Fruit fly (Drosophila melanogaster) whole organism, embryonic: ENCODE data around the gene CG13031.

ENCODE experiments used
- Abd-B ChIP-seq: fragments of 200-800 bp; sonication (Bioruptor generic); optimal IDR thresholded peaks from 2 replicates; lab custom pipeline; 2018; ENCODE audit warnings: missing biosample characterization, mild to moderate bottlenecking, missing genetic modification characterization, moderate library complexity
- Ada2b ChIP-seq: fragments of 200-800 bp; sonication (Bioruptor generic); IDR thresholded peaks from 2 replicates; pipeline ENCODE4 v1.3.6; 2022; ENCODE audit warnings: missing biosample characterization, missing genetic modification characterization
- Antp ChIP-seq: fragments of 200-800 bp; sonication (Bioruptor generic); optimal IDR thresholded peaks from 3 replicates; lab custom pipeline; 2016; ENCODE audit warnings: missing biosample characterization, missing genetic modification characterization
- Awh ChIP-seq: fragments of 200-800 bp; sonication (Bioruptor generic); IDR thresholded peaks from 2 replicates; pipeline ENCODE4, ENCODE4 v1.3.6; 2022; ENCODE audit warnings: missing biosample characterization, missing genetic modification characterization
- C15 ChIP-seq: fragments of 200-800 bp; sonication (Bioruptor generic); IDR thresholded peaks from 3 replicates; pipeline ENCODE4 v1.3.6; 2022; ENCODE audit warnings: missing biosample characterization, missing genetic modification characterization
- CG13123 ChIP-seq: fragments of 200-800 bp; sonication (Bioruptor generic); optimal IDR thresholded peaks from 2 replicates; lab custom pipeline; 2016; ENCODE audit warnings: missing biosample characterization, missing genetic modification characterization
- CG15269 ChIP-seq: fragments of 200-800 bp; sonication (Bioruptor generic); optimal IDR thresholded peaks from 2 replicates; lab custom pipeline; 2018; ENCODE audit warnings: missing biosample characterization, mild to moderate bottlenecking, missing genetic modification characterization, moderate library complexity
- CG15479 ChIP-seq: fragments of 200-800 bp; sonication (Bioruptor generic); optimal IDR thresholded peaks from 3 replicates; lab custom pipeline; 2019; ENCODE audit warnings: missing biosample characterization, mild to moderate bottlenecking, missing genetic modification characterization, moderate library complexity
- CG17186 ChIP-seq: fragments of 200-800 bp; sonication (Bioruptor generic); optimal IDR thresholded peaks from 3 replicates; lab custom pipeline; 2017; ENCODE audit warnings: missing biosample characterization, missing genetic modification reagents, missing genetic modification characterization
- CG17829 ChIP-seq: fragments of 200-800 bp; optimal IDR thresholded peaks from 2 replicates; lab custom pipeline; 2019; ENCODE audit warnings: missing biosample characterization, mild to moderate bottlenecking, missing genetic modification characterization, moderate library complexity
- CG30431 ChIP-seq: fragments of 200-800 bp; sonication (Bioruptor generic); optimal IDR thresholded peaks from 2 replicates; lab custom pipeline; 2017; ENCODE audit warnings: missing biosample characterization, missing genetic modification characterization
- CG3163 ChIP-seq: fragments of 200-800 bp; sonication (Bioruptor generic); optimal IDR thresholded peaks from 3 replicates; lab custom pipeline; 2016; ENCODE audit warnings: missing biosample characterization, missing genetic modification characterization
- CG3281 ChIP-seq: fragments of 200-800 bp; sonication (Bioruptor generic); optimal IDR thresholded peaks from 3 replicates; lab custom pipeline; 2017; ENCODE audit warnings: missing biosample characterization, mild to moderate bottlenecking, missing genetic modification characterization
- CG4424 ChIP-seq: fragments of 200-800 bp; sonication (Bioruptor generic); optimal IDR thresholded peaks from 3 replicates; lab custom pipeline; 2016; ENCODE audit warnings: missing biosample characterization, missing genetic modification characterization
- CG7357 ChIP-seq: fragments of 200-800 bp; sonication (Bioruptor generic); IDR thresholded peaks from 3 replicates; pipeline ENCODE4 v1.3.6; 2022; ENCODE audit warnings: missing biosample characterization, missing genetic modification characterization
- CG8388 ChIP-seq: fragments of 200-800 bp; sonication (Bioruptor generic); optimal IDR thresholded peaks from 2 replicates; lab custom pipeline; 2019; ENCODE audit warnings: missing biosample characterization, mild to moderate bottlenecking, missing genetic modification characterization, moderate library complexity
- CG9215 ChIP-seq: fragments of 200-800 bp; sonication (Bioruptor generic); IDR thresholded peaks from 2 replicates; pipeline ENCODE4 v1.3.6; 2022; ENCODE audit warnings: missing biosample characterization, missing genetic modification characterization
- CG9727 ChIP-seq: fragments of 200-800 bp; sonication (Bioruptor generic); optimal IDR thresholded peaks from 3 replicates; lab custom pipeline; 2017; ENCODE audit warnings: missing biosample characterization, mild to moderate bottlenecking, missing genetic modification characterization
- Dek ChIP-seq: fragments of 200-800 bp; sonication (Bioruptor generic); optimal IDR thresholded peaks from 3 replicates; lab custom pipeline; 2019; ENCODE audit warnings: missing biosample characterization, mild to moderate bottlenecking, missing genetic modification characterization, moderate library complexity
- Doc3 ChIP-seq: fragments of 200-800 bp; sonication (Bioruptor generic); IDR thresholded peaks from 3 replicates; pipeline ENCODE4 v1.3.6; 2022; ENCODE audit warnings: missing biosample characterization, missing genetic modification characterization; ENCODE audit not compliant: partially characterized antibody
- Drgx ChIP-seq: fragments of 200-800 bp; sonication (Bioruptor generic); IDR thresholded peaks from 2 replicates; pipeline ENCODE4 v1.3.6; 2022; ENCODE audit warnings: missing biosample characterization, missing genetic modification characterization
- E2f1 ChIP-seq: fragments of 200-800 bp; sonication (Bioruptor generic); IDR thresholded peaks from 2 replicates; pipeline ENCODE4 v1.3.6; 2022; ENCODE audit warnings: missing biosample characterization, missing genetic modification characterization
- E2f2 ChIP-seq: fragments of 200-800 bp; sonication (Bioruptor generic); IDR thresholded peaks from 2 replicates; pipeline ENCODE4 v1.3.6; 2022; ENCODE audit warnings: missing biosample characterization, missing genetic modification characterization
- Gug ChIP-seq: fragments of 200-800 bp; sonication (Bioruptor generic); IDR thresholded peaks from 4 replicates; pipeline ENCODE4 v1.3.6; 2022; ENCODE audit warnings: missing biosample characterization, missing genetic modification characterization
- HLHmδ ChIP-seq: fragments of 200-800 bp; sonication (Bioruptor generic); optimal IDR thresholded peaks from 2 replicates; lab custom pipeline; 2018; ENCODE audit warnings: missing biosample characterization, mild to moderate bottlenecking, missing genetic modification characterization, moderate library complexity
- Lhr ChIP-seq: fragments of 200-800 bp; sonication (Bioruptor generic); optimal IDR thresholded peaks from 3 replicates; lab custom pipeline; 2017; ENCODE audit warnings: mild to moderate bottlenecking, missing biosample characterization, missing genetic modification reagents, missing genetic modification characterization
- Lim3 ChIP-seq: fragments of 200-800 bp; sonication (Bioruptor generic); IDR thresholded peaks from 2 replicates; pipeline ENCODE4 v1.3.6; 2022; ENCODE audit warnings: missing biosample characterization, missing genetic modification characterization
- Mad ChIP-seq: fragments of 200-800 bp; sonication (Bioruptor generic); optimal IDR thresholded peaks from 2 replicates; lab custom pipeline; 2016; ENCODE audit warnings: missing biosample characterization, missing genetic modification characterization
- Myb ChIP-seq: fragments of 200-800 bp; sonication (Bioruptor generic); optimal IDR thresholded peaks from 2 replicates; lab custom pipeline; 2016; ENCODE audit warnings: missing biosample characterization, missing genetic modification characterization
- Sin3A ChIP-seq: fragments of >200 bp; optimal IDR thresholded peaks from 2 replicates; lab custom pipeline; 2018
- Ssrp ChIP-seq: fragments of 200-800 bp; sonication (Bioruptor generic); optimal IDR thresholded peaks from 2 replicates; lab custom pipeline; 2018; ENCODE audit warnings: missing biosample characterization, mild to moderate bottlenecking, missing genetic modification characterization, moderate library complexity
- ap ChIP-seq: fragments of 200-800 bp; sonication (Bioruptor generic); IDR thresholded peaks from 2 replicates; pipeline ENCODE4 v1.3.6; 2022; ENCODE audit warnings: missing biosample characterization, missing genetic modification characterization
- ase ChIP-seq: fragments of 200-800 bp; sonication (Bioruptor generic); IDR thresholded peaks from 3 replicates; pipeline ENCODE4 v1.3.6; 2022; ENCODE audit warnings: missing biosample characterization, missing genetic modification characterization
- bab2 ChIP-seq: fragments of 200-800 bp; sonication (Bioruptor generic); optimal IDR thresholded peaks from 2 replicates; lab custom pipeline; 2016; ENCODE audit warnings: missing biosample characterization, missing genetic modification characterization
- caup ChIP-seq: fragments of 200-800 bp; sonication (Bioruptor generic); optimal IDR thresholded peaks from 3 replicates; lab custom pipeline; 2017; ENCODE audit warnings: missing biosample characterization, mild to moderate bottlenecking, missing genetic modification characterization, moderate library complexity; ENCODE audit not compliant: severe bottlenecking
- crc ChIP-seq: fragments of 200-800 bp; sonication (Bioruptor generic); optimal IDR thresholded peaks from 2 replicates; lab custom pipeline; 2016; ENCODE audit warnings: missing biosample characterization, missing genetic modification characterization
- da ChIP-seq: fragments of 200-800 bp; sonication (Bioruptor generic); optimal IDR thresholded peaks from 2 replicates; lab custom pipeline; 2016; ENCODE audit warnings: missing biosample characterization, missing genetic modification characterization
- dm ChIP-seq: fragments of 200-800 bp; sonication (Bioruptor generic); optimal IDR thresholded peaks from 3 replicates; lab custom pipeline; 2016; ENCODE audit warnings: missing biosample characterization, missing genetic modification characterization
- emc ChIP-seq: fragments of 200-800 bp; sonication (Bioruptor generic); optimal IDR thresholded peaks from 2 replicates; lab custom pipeline; 2016; ENCODE audit warnings: missing biosample characterization, missing genetic modification characterization
- fd3F ChIP-seq: fragments of 200-800 bp; sonication (Bioruptor generic); optimal IDR thresholded peaks from 2 replicates; lab custom pipeline; 2018; ENCODE audit warnings: missing biosample characterization, mild to moderate bottlenecking, missing genetic modification characterization, moderate library complexity
- fru ChIP-seq: fragments of >200 bp; optimal IDR thresholded peaks from 2 replicates; lab custom pipeline; 2017
- grn ChIP-seq: fragments of 200-800 bp; sonication (Bioruptor generic); optimal IDR thresholded peaks from 3 replicates; lab custom pipeline; 2017; ENCODE audit warnings: missing biosample characterization, missing genetic modification characterization
- insv ChIP-seq, 2 experiments: fragments of 200-800 bp; sonication (Bioruptor generic); optimal IDR thresholded peaks; 3 replicates each; lab custom pipeline; 2016 to 2018; ENCODE audit warnings: missing biosample characterization in 2 of 2, missing genetic modification characterization in 2 of 2
- jigr1 ChIP-seq: fragments of 200-800 bp; sonication (Bioruptor generic); IDR thresholded peaks from 3 replicates; pipeline ENCODE4 v1.3.6; 2022; ENCODE audit warnings: missing biosample characterization, missing genetic modification characterization
- knrl ChIP-seq: fragments of 200-800 bp; sonication (Bioruptor generic); IDR thresholded peaks from 3 replicates; pipeline ENCODE4 v1.3.6; 2022; ENCODE audit warnings: missing biosample characterization, missing genetic modification characterization; ENCODE audit not compliant: partially characterized antibody
- maf-S ChIP-seq: fragments of 200-800 bp; sonication (Bioruptor generic); optimal IDR thresholded peaks from 2 replicates; lab custom pipeline; 2016; ENCODE audit warnings: missing biosample characterization, missing genetic modification characterization
- odd ChIP-seq: fragments of 200-800 bp; sonication (Bioruptor generic); optimal IDR thresholded peaks from 2 replicates; lab custom pipeline; 2017; ENCODE audit warnings: missing biosample characterization, mild to moderate bottlenecking, missing genetic modification characterization
- sc ChIP-seq, 3 experiments: fragments of >200 bp in 2 of 3; fragments of 200-800 bp in 1 of 3; sonication (Bioruptor generic) in 1 of 3; optimal IDR thresholded peaks; 2 replicates in 2 of 3; 3 replicates in 1 of 3; lab custom pipeline; 2017; ENCODE audit warnings: mild to moderate bottlenecking in 1 of 3, missing biosample characterization in 1 of 3, missing genetic modification characterization in 1 of 3, missing genetic modification reagents in 1 of 3
- slou ChIP-seq: fragments of 200-800 bp; sonication (Bioruptor generic); optimal IDR thresholded peaks from 3 replicates; lab custom pipeline; 2016; ENCODE audit warnings: missing biosample characterization, missing genetic modification characterization
- ttk ChIP-seq: fragments of 200-800 bp; sonication (Bioruptor generic); IDR thresholded peaks from 2 replicates; pipeline ENCODE4 v2.1.2; 2022; ENCODE audit warnings: missing biosample characterization, missing genetic modification characterization
- unpg ChIP-seq: fragments of 200-800 bp; sonication (Bioruptor generic); optimal IDR thresholded peaks from 3 replicates; lab custom pipeline; 2018; ENCODE audit warnings: missing biosample characterization, mild to moderate bottlenecking, missing genetic modification characterization, moderate library complexity
- wor ChIP-seq: fragments of 200-800 bp; sonication (Bioruptor generic); IDR thresholded peaks from 2 replicates; pipeline ENCODE4 v1.3.6; 2022; ENCODE audit warnings: missing biosample characterization, missing genetic modification characterization

The CG13031 gene

DNA sequence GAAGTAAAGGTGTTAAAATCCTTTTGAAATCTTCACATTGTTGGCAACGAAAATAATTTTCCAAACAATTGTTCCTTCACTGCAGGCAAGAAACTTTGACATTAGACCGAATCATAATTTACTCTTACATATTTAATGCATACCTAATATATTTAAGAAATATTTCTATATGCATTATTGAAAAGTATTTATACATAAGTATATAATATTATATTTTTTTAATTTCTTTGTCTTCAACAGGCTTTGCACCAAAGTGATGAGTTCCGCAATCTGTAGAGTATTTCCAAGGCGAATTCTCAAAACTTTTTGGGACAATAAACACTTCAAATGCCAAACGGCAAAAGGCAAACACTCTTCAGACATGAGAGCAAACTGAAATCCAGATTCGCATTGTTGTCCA lies 27.6 kb upstream of the CG13031 start (continued):
- TF ChIP-seq wor (0 out of 2 replicates have a peak, but pooled peaks have one; percentile 18), Ssrp (tag; lab: Kevin White, UChicago) (peak; percentile 48), jigr1 (GFP tag; lab: Robert Waterston, UW) (no peak), Doc3 (no peak), caup (GFP tag; lab: Kevin White, UChicago) (peak; percentile 7), Antp (GFP tag; lab: Kevin White, UChicago) (no peak), crc (GFP tag; lab: Kevin White, UChicago) (no peak), CG7357 (no peak), bab2 (GFP tag; lab: Kevin White, UChicago) (no peak), E2f2 (GFP tag; lab: Robert Waterston, UW) (peak; percentile 41; the same call in 1 of the 2 replicates), CG3281 (GFP tag; lab: Kevin White, UChicago) (no peak), C15 (GFP tag; lab: Robert Waterston, UW) (no peak), CG9215 (GFP tag; lab: Robert Waterston, UW) (no peak), CG3163 (no peak), grn (GFP tag; lab: Kevin White, UChicago) (no peak), CG4424 (GFP tag; lab: Kevin White, UChicago) (peak; percentile 24), Dek (tag; lab: Kevin White, UChicago) (no peak), Gug (GFP tag; lab: Robert Waterston, UW) (no peak), Awh (GFP tag; lab: Robert Waterston, UW) (peak; percentile 55; the same call in 1 of the 2 replicates), fru (lab: Kevin White, UChicago) (no peak), Drgx (GFP tag; lab: Robert Waterston, UW) (peak; percentile 58), emc (GFP tag; lab: Kevin White, UChicago) (no peak), ttk (peak; percentile 65), Lhr (GFP tag; lab: Kevin White, UChicago) (no peak), CG15479 (GFP tag; lab: Kevin White, UChicago) (no peak), CG8388 (GFP tag; lab: Kevin White, UChicago) (peak; percentile 48), Lim3 (GFP tag; lab: Robert Waterston, UW) (no peak), CG30431 (GFP tag; lab: Kevin White, UChicago) (no peak), insv (GFP tag; optimal IDR thresholded peaks at IDR 0.05; lab: Kevin White, UChicago) (no peak), CG17186 (GFP tag; lab: Kevin White, UChicago) (no peak), da (GFP tag; lab: Kevin White, UChicago) (no peak), Sin3A (lab: Kevin White, UChicago) (no peak), dm (GFP tag; lab: Kevin White, UChicago) (no peak), CG17829 (tag; lab: Kevin White, UChicago) (peak; percentile 39), CG13123 (GFP tag; lab: Kevin White, UChicago) (no peak), fd3F (GFP tag; lab: Kevin White, UChicago) (peak; percentile 31), Ada2b (GFP tag; lab: Robert Waterston, UW) (peak; percentile 32; the same call in 1 of the 2 replicates), ase (GFP tag; lab: Robert Waterston, UW) (peak; percentile 35; the same call in 1 of the 3 replicates), E2f1 (GFP tag; lab: Robert Waterston, UW) (peak; percentile 20; the same call in 1 of the 2 replicates), knrl (GFP tag; lab: Robert Waterston, UW) (no peak), Myb (GFP tag; lab: Kevin White, UChicago) (no peak), odd (GFP tag; lab: Kevin White, UChicago) (no peak), CG15269 (peak; percentile 65), sc (optimal IDR thresholded peaks at IDR 0.05; lab: Kevin White, UChicago) (no peak), sc (GFP tag; optimal IDR thresholded peaks at IDR 0.05; lab: Kevin White, UChicago) (peak; percentile 1), maf-S (no peak), ap (no peak), HLHmδ (no peak), Abd-B (GFP tag; lab: Kevin White, UChicago) (no peak), Mad (GFP tag; lab: Kevin White, UChicago) (no peak), CG9727 (GFP tag; lab: Kevin White, UChicago) (peak; percentile 14), unpg (GFP tag; lab: Kevin White, UChicago) (peak; percentile 42), slou (GFP tag; lab: Kevin White, UChicago) (no peak)
